Worm (Caenorhabditis elegans) whole organism, young adult: ENCODE measurements around the gene xpc-1.

Experiments used
- B0336.3 ChIP-seq: fragments of 200-800 bp; sonication (Bioruptor generic); IDR thresholded peaks from 2 replicates; pipeline ENCODE4 v1.3.6; 2022; ENCODE audit warnings: missing genetic modification characterization, missing compliant biosample characterization
- C17E4.6 ChIP-seq: fragments of 200-800 bp; sonication (Bioruptor generic); IDR thresholded peaks from 2 replicates; pipeline ENCODE4 v1.3.6; 2022; ENCODE audit warnings: missing genetic modification reagents, missing genetic modification characterization, missing compliant biosample characterization
- F10E7.11 ChIP-seq: sonication (generic microtip); optimal IDR thresholded peaks from 2 replicates; lab custom pipeline; 2017; ENCODE audit warnings: mild to moderate bottlenecking, missing genetic modification characterization, moderate library complexity, missing compliant biosample characterization
- F22D6.2 ChIP-seq: sonication (generic microtip); optimal IDR thresholded peaks from 2 replicates; lab custom pipeline; 2016; ENCODE audit warnings: mild to moderate bottlenecking, missing genetic modification characterization, missing compliant biosample characterization
- F33H1.4 ChIP-seq: fragments of 200-800 bp; sonication (Bioruptor generic); IDR thresholded peaks from 2 replicates; pipeline ENCODE4 v1.3.6; 2022; ENCODE audit warnings: missing genetic modification reagents, missing genetic modification characterization, missing compliant biosample characterization
- F49E8.2 ChIP-seq: sonication (generic microtip); optimal IDR thresholded peaks from 3 replicates; lab custom pipeline; 2017; ENCODE audit warnings: missing genetic modification characterization, mild to moderate bottlenecking, missing compliant biosample characterization, antibody characterized with exemption, moderate library complexity; ENCODE audit not compliant: insufficient read depth
- F55B11.4 ChIP-seq: sonication (generic microtip); optimal IDR thresholded peaks from 2 replicates; lab custom pipeline; 2016; ENCODE audit warnings: missing compliant biosample characterization, missing genetic modification characterization, borderline replicate concordance; ENCODE audit not compliant: insufficient read depth
- T26A5.8 ChIP-seq: sonication (generic microtip); optimal IDR thresholded peaks from 2 replicates; lab custom pipeline; 2016; ENCODE audit warnings: missing genetic modification characterization, missing compliant biosample characterization
- Y56A3A.18 ChIP-seq: fragments of 200-800 bp; sonication (Bioruptor generic); IDR thresholded peaks from 2 replicates; pipeline ENCODE4 v1.3.6; 2022; ENCODE audit warnings: missing genetic modification reagents, missing genetic modification characterization, missing compliant biosample characterization
- Y67H2A.10 ChIP-seq: fragments of 200-800 bp; sonication (Bioruptor generic); conservative IDR thresholded peaks from 2 replicates; pipeline ENCODE4 v1.3.6; 2022; ENCODE audit warnings: missing genetic modification reagents, missing genetic modification characterization, missing compliant biosample characterization
- Y95B8A.8 ChIP-seq: fragments of 200-800 bp; sonication (Bioruptor generic); IDR thresholded peaks from 2 replicates; pipeline ENCODE4 v1.3.6; 2022; ENCODE audit warnings: missing genetic modification reagents, missing genetic modification characterization, missing compliant biosample characterization
- aptf-2 ChIP-seq: fragments of 200-800 bp; sonication (Bioruptor generic); conservative IDR thresholded peaks from 2 replicates; pipeline ENCODE4 v1.3.6; 2022; ENCODE audit warnings: missing genetic modification reagents, missing genetic modification characterization, missing compliant biosample characterization
- aptf-3 ChIP-seq: fragments of 200-800 bp; sonication (Bioruptor generic); IDR thresholded peaks from 2 replicates; pipeline ENCODE4 v1.3.6; 2022; ENCODE audit warnings: missing genetic modification characterization, missing compliant biosample characterization
- athp-1 ChIP-seq: sonication (generic microtip); optimal IDR thresholded peaks from 2 replicates; lab custom pipeline; 2017; ENCODE audit warnings: mild to moderate bottlenecking, missing genetic modification characterization, missing compliant biosample characterization
- ccch-3 ChIP-seq: fragments of 200-800 bp; sonication (Bioruptor generic); optimal IDR thresholded peaks from 2 replicates; lab custom pipeline; 2018; ENCODE audit warnings: mild to moderate bottlenecking, missing genetic modification characterization, missing compliant biosample characterization
- cebp-1 ChIP-seq, 2 experiments: fragments of 200-800 bp in 1 of 2; sonication (Bioruptor generic) in 1 of 2; sonication (generic microtip) in 1 of 2; IDR thresholded peaks in 1 of 2; optimal IDR thresholded peaks in 1 of 2; 2 replicates each; pipeline versions ENCODE4 v1.3.6 to Lab custom; 2017 to 2022; ENCODE audit warnings: missing compliant biosample characterization in 2 of 2, missing genetic modification characterization in 2 of 2, mild to moderate bottlenecking in 1 of 2, missing genetic modification reagents in 1 of 2, moderate library complexity in 1 of 2
- ceh-100 ChIP-seq: fragments of 200-800 bp; sonication (Bioruptor generic); IDR thresholded peaks from 2 replicates; pipeline ENCODE4 v1.3.6; 2022; ENCODE audit warnings: missing genetic modification reagents, missing genetic modification characterization, missing compliant biosample characterization
- ceh-27 ChIP-seq: fragments of 200-800 bp; sonication (Bioruptor generic); optimal IDR thresholded peaks from 2 replicates; lab custom pipeline; 2018; ENCODE audit warnings: mild to moderate bottlenecking, missing genetic modification characterization, moderate library complexity, missing compliant biosample characterization
- ceh-40 ChIP-seq: fragments of 200-800 bp; sonication (Bioruptor generic); IDR thresholded peaks from 2 replicates; pipeline ENCODE4 v1.3.6; 2022; ENCODE audit warnings: missing genetic modification characterization, missing compliant biosample characterization
- die-1 ChIP-seq: sonication (generic microtip); optimal IDR thresholded peaks from 2 replicates; lab custom pipeline; 2016; ENCODE audit warnings: missing genotype, mild to moderate bottlenecking, missing genetic modification characterization, missing compliant biosample characterization
- him-1 ChIP-seq: sonication (generic microtip); optimal IDR thresholded peaks from 2 replicates; lab custom pipeline; 2016; ENCODE audit warnings: missing genotype, missing genetic modification reagents, missing genetic modification characterization, missing compliant biosample characterization
- hlh-26 ChIP-seq: fragments of 200-800 bp; sonication (Bioruptor generic); conservative IDR thresholded peaks from 2 replicates; pipeline ENCODE4 v1.3.6; 2022; ENCODE audit warnings: missing genetic modification reagents, missing genetic modification characterization, missing compliant biosample characterization
- hmg-1.2 ChIP-seq: fragments of 200-800 bp; sonication (Bioruptor generic); IDR thresholded peaks from 2 replicates; pipeline ENCODE4 v1.3.6; 2022; ENCODE audit warnings: missing genetic modification reagents, missing genetic modification characterization, missing compliant biosample characterization
- hmg-20 ChIP-seq: fragments of 200-800 bp; sonication (Bioruptor generic); IDR thresholded peaks from 2 replicates; pipeline ENCODE4 v1.3.6; 2022; ENCODE audit warnings: missing genetic modification reagents, missing genetic modification characterization, missing compliant biosample characterization
- lag-1 ChIP-seq: fragments of 200-800 bp; sonication (Bioruptor generic); IDR thresholded peaks from 2 replicates; pipeline ENCODE4 v1.3.6; 2022; ENCODE audit warnings: missing genetic modification reagents, missing genetic modification characterization, missing compliant biosample characterization
- let-526 ChIP-seq: fragments of 200-800 bp; sonication (Bioruptor generic); IDR thresholded peaks from 2 replicates; pipeline ENCODE4 v1.3.6; 2022; ENCODE audit warnings: missing genetic modification reagents, missing genetic modification characterization, missing compliant biosample characterization
- lin-54 ChIP-seq: fragments of 200-800 bp; sonication (Bioruptor generic); optimal IDR thresholded peaks from 2 replicates; lab custom pipeline; 2018; ENCODE audit warnings: mild to moderate bottlenecking, missing genetic modification characterization, missing compliant biosample characterization
- lsl-1 ChIP-seq: fragments of 200-800 bp; sonication (Bioruptor generic); optimal IDR thresholded peaks from 2 replicates; lab custom pipeline; 2018; ENCODE audit warnings: mild to moderate bottlenecking, missing genetic modification characterization, moderate library complexity, missing compliant biosample characterization
- madf-10 ChIP-seq: sonication (generic microtip); optimal IDR thresholded peaks from 2 replicates; lab custom pipeline; 2016; ENCODE audit warnings: mild to moderate bottlenecking, missing genetic modification characterization, missing compliant biosample characterization
- madf-6 ChIP-seq: fragments of 200-800 bp; sonication (Bioruptor generic); IDR thresholded peaks from 2 replicates; pipeline ENCODE4 v1.3.6; 2022; ENCODE audit warnings: missing genetic modification reagents, missing genetic modification characterization, missing compliant biosample characterization
- madf-8 ChIP-seq: fragments of 200-800 bp; sonication (Bioruptor generic); conservative IDR thresholded peaks from 2 replicates; pipeline ENCODE4 v1.3.6; 2022; ENCODE audit warnings: missing genetic modification reagents, missing genetic modification characterization, missing compliant biosample characterization
- mel-28 ChIP-seq: sonication (generic microtip); optimal IDR thresholded peaks from 2 replicates; lab custom pipeline; 2016; ENCODE audit warnings: borderline replicate concordance, mild to moderate bottlenecking, missing genetic modification characterization, missing compliant biosample characterization
- mes-4 ChIP-seq: sonication (generic microtip); optimal IDR thresholded peaks from 2 replicates; lab custom pipeline; 2016; ENCODE audit warnings: missing genotype, missing genetic modification characterization, missing compliant biosample characterization
- mxl-1 ChIP-seq: sonication (generic microtip); optimal IDR thresholded peaks from 2 replicates; lab custom pipeline; 2016; ENCODE audit warnings: missing genetic modification characterization, missing compliant biosample characterization
- nfya-1 ChIP-seq: sonication (generic microtip); optimal IDR thresholded peaks from 2 replicates; lab custom pipeline; 2017; ENCODE audit warnings: antibody characterized with exemption, missing compliant biosample characterization, missing genetic modification characterization, borderline replicate concordance; ENCODE audit not compliant: insufficient read depth
- rcor-1 ChIP-seq: fragments of 200-800 bp; sonication (Bioruptor generic); IDR thresholded peaks from 2 replicates; pipeline ENCODE4 v1.3.6; 2022; ENCODE audit warnings: missing genetic modification reagents, missing genetic modification characterization, missing compliant biosample characterization
- rec-8 ChIP-seq, 2 experiments: sonication (generic microtip); optimal IDR thresholded peaks; 2 replicates each; lab custom pipeline; 2016; ENCODE audit warnings: mild to moderate bottlenecking in 2 of 2, missing genetic modification characterization in 2 of 2, missing genetic modification reagents in 2 of 2, missing genotype in 2 of 2, missing biosample characterization in 1 of 2, missing compliant biosample characterization in 1 of 2, moderate library complexity in 1 of 2
- repo-1 ChIP-seq: sonication (generic microtip); optimal IDR thresholded peaks from 2 replicates; lab custom pipeline; 2017; ENCODE audit warnings: mild to moderate bottlenecking, missing genetic modification characterization, missing compliant biosample characterization
- snpc-1.3 ChIP-seq: sonication (generic microtip); optimal IDR thresholded peaks from 2 replicates; lab custom pipeline; 2017; ENCODE audit warnings: missing genetic modification characterization, mild to moderate bottlenecking, missing compliant biosample characterization, antibody characterized with exemption, moderate library complexity, missing genotype, missing genetic modification reagents; ENCODE audit not compliant: insufficient read depth
- snpc-3.4 ChIP-seq: sonication (generic microtip); optimal IDR thresholded peaks from 2 replicates; lab custom pipeline; 2017; ENCODE audit warnings: missing genetic modification characterization, mild to moderate bottlenecking, missing compliant biosample characterization, antibody characterized with exemption, moderate library complexity, missing genotype, missing genetic modification reagents
- somi-1 ChIP-seq: fragments of 200-800 bp; sonication (Bioruptor generic); optimal IDR thresholded peaks from 2 replicates; lab custom pipeline; 2018; ENCODE audit warnings: mild to moderate bottlenecking, missing genetic modification characterization, missing compliant biosample characterization
- tbp1 ChIP-seq: fragments of 200-800 bp; sonication (Bioruptor generic); optimal IDR thresholded peaks from 2 replicates; lab custom pipeline; 2018; ENCODE audit warnings: mild to moderate bottlenecking, missing genetic modification characterization, missing compliant biosample characterization
- tbx-9 ChIP-seq: sonication (generic microtip); optimal IDR thresholded peaks from 2 replicates; lab custom pipeline; 2016; ENCODE audit warnings: borderline replicate concordance, missing genetic modification characterization, inconsistent platforms, missing compliant biosample characterization
- xnd-1 ChIP-seq: sonication (generic microtip); optimal IDR thresholded peaks from 2 replicates; lab custom pipeline; 2016; ENCODE audit warnings: missing genotype, missing genetic modification reagents, missing genetic modification characterization, missing compliant biosample characterization
- ztf-25 ChIP-seq: fragments of 200-800 bp; sonication (Bioruptor generic); IDR thresholded peaks from 2 replicates; pipeline ENCODE4 v1.3.6; 2022; ENCODE audit warnings: missing genetic modification reagents, missing genetic modification characterization, missing compliant biosample characterization
- ztf-3 ChIP-seq: fragments of 200-800 bp; sonication (Bioruptor generic); optimal IDR thresholded peaks from 2 replicates; lab custom pipeline; 2018; ENCODE audit warnings: mild to moderate bottlenecking, missing genetic modification characterization, missing compliant biosample characterization

The xpc-1 gene

ce11 chrIV:2002290-2002689 lies 9.4 kb downstream of the xpc-1 start (continued):
- TF ChIP-seq aptf-3 (GFP tag; lab: Robert Waterston, UW) (no peak), F55B11.4 (no peak)

ce11 chrIV:2008920-2009319 lies 16.0 kb downstream of the xpc-1 start:
- peak; percentile 20; the same call in 1 of the 2 replicates for TF ChIP-seq F33H1.4 (GFP tag; lab: Robert Waterston, UW)
- no peak for TF ChIP-seq Y56A3A.18 (GFP tag; lab: Robert Waterston, UW)
- no peak for TF ChIP-seq C17E4.6 (GFP tag; lab: Robert Waterston, UW)
- TF ChIP-seq lin-54 (GFP tag; lab: Kevin White, UChicago) = peak; percentile 21
- no peak for TF ChIP-seq F49E8.2 (tag; lab: Kevin White, UChicago)
- no peak for TF ChIP-seq somi-1 (GFP tag; lab: Kevin White, UChicago)
- peak; percentile 100 for TF ChIP-seq him-1 (tag; lab: Kevin White, UChicago)
- TF ChIP-seq mes-4 (tag; lab: Kevin White, UChicago) = no peak
- TF ChIP-seq mxl-1 (tag; lab: Kevin White, UChicago) = no peak
- TF ChIP-seq tbp1 (GFP tag; lab: Kevin White, UChicago) = no peak
- TF ChIP-seq ceh-40 = no peak
- TF ChIP-seq hmg-20 (GFP tag; lab: Robert Waterston, UW) = no peak
- no peak for TF ChIP-seq hlh-26
- TF ChIP-seq ztf-3 (GFP tag; lab: Kevin White, UChicago) = no peak
- no peak for TF ChIP-seq hmg-1.2 (GFP tag; lab: Robert Waterston, UW)
- no peak for TF ChIP-seq snpc-1.3 (tag; lab: Kevin White, UChicago)
- TF ChIP-seq die-1 (tag; lab: Kevin White, UChicago) = no peak
- TF ChIP-seq repo-1 (tag; lab: Kevin White, UChicago) = no peak
- no peak for TF ChIP-seq Y67H2A.10 (GFP tag; lab: Robert Waterston, UW)
- TF ChIP-seq B0336.3 = peak; percentile 66
- TF ChIP-seq mel-28 (tag; lab: Kevin White, UChicago) = no peak
- no peak for TF ChIP-seq xnd-1
- TF ChIP-seq lsl-1 (GFP tag; lab: Kevin White, UChicago) = peak; percentile 15
- 0 out of 2 replicates have a peak, but pooled peaks have one; percentile 31 for TF ChIP-seq Y95B8A.8
- TF ChIP-seq F55B11.4 = no peak
- no peak for TF ChIP-seq let-526 (GFP tag; lab: Robert Waterston, UW)
- no peak for TF ChIP-seq ztf-25 (GFP tag; lab: Robert Waterston, UW)
- TF ChIP-seq aptf-2 (GFP tag; lab: Robert Waterston, UW) = no peak
- peak in 1 of 2 experiments; percentile 22 for TF ChIP-seq rec-8 (tag; optimal IDR thresholded peaks at IDR 0.05; lab: Kevin White, UChicago)
- TF ChIP-seq ceh-100 = no peak
- TF ChIP-seq rcor-1 (GFP tag; lab: Robert Waterston, UW) = no peak
- no peak for TF ChIP-seq F10E7.11 (tag; lab: Kevin White, UChicago)
- TF ChIP-seq snpc-3.4 = no peak
- TF ChIP-seq madf-10 (tag; lab: Kevin White, UChicago) = no peak
- TF ChIP-seq cebp-1 (GFP tag; IDR thresholded peaks at IDR 0.05; lab: Robert Waterston, UW) = no peak
- TF ChIP-seq cebp-1 (tag; optimal IDR thresholded peaks at IDR 0.05; lab: Kevin White, UChicago) = peak; percentile 26
- 0 out of 2 replicates have a peak, but pooled peaks have one; percentile 12 for TF ChIP-seq madf-8 (GFP tag; lab: Robert Waterston, UW)
- no peak for TF ChIP-seq lag-1 (GFP tag; lab: Robert Waterston, UW)
- no peak for TF ChIP-seq nfya-1
- no peak for TF ChIP-seq ceh-27 (GFP tag; lab: Kevin White, UChicago)
- TF ChIP-seq F22D6.2 (tag; lab: Kevin White, UChicago) = no peak
- TF ChIP-seq madf-6 (GFP tag; lab: Robert Waterston, UW) = peak; percentile 39
- TF ChIP-seq tbx-9 = no peak
- TF ChIP-seq athp-1 (tag; lab: Kevin White, UChicago) = no peak
- TF ChIP-seq T26A5.8 (tag; lab: Kevin White, UChicago) = no peak
- TF ChIP-seq ccch-3 (GFP tag; lab: Kevin White, UChicago) = no peak
